Worm (Caenorhabditis elegans) whole organism, young adult: ENCODE measurements around the gene Y73C8C.4.

ENCODE experiments used
- fkh-3 ChIP-seq: sonication (generic microtip); optimal IDR thresholded peaks from 2 replicates; lab custom pipeline; 2016; ENCODE audit warnings: mild to moderate bottlenecking, missing genetic modification characterization, missing compliant biosample characterization
- lin-54 ChIP-seq: fragments of 200-800 bp; sonication (Bioruptor generic); optimal IDR thresholded peaks from 2 replicates; lab custom pipeline; 2018; ENCODE audit warnings: mild to moderate bottlenecking, missing genetic modification characterization, missing compliant biosample characterization
- nfya-1 ChIP-seq: sonication (generic microtip); optimal IDR thresholded peaks from 2 replicates; lab custom pipeline; 2017; ENCODE audit warnings: antibody characterized with exemption, missing compliant biosample characterization, missing genetic modification characterization, borderline replicate concordance; ENCODE audit not compliant: insufficient read depth
- unc-130 ChIP-seq: sonication (generic microtip); optimal IDR thresholded peaks from 2 replicates; lab custom pipeline; 2016; ENCODE audit warnings: missing genetic modification reagents, missing genetic modification characterization, missing compliant biosample characterization

- TF ChIP-seq nfya-1 (tag; lab: Kevin White, UChicago) (no peak), fkh-3 (tag; lab: Kevin White, UChicago) (no peak), unc-130 (GFP tag; lab: Kevin White, UChicago) (no peak), lin-54 (GFP tag; lab: Kevin White, UChicago) (no peak)
These were observed 43.3 kb upstream of the Y73C8C.4 start for ce11 chrV:3145241-3145640.
